Worm (Caenorhabditis elegans) whole organism, L4/young adult: ENCODE data around the gene Y68A4A.10.

Experiments used
- W03F9.2 ChIP-seq: fragments of 150-350 bp; optimal IDR thresholded peaks from 2 replicates; lab custom pipeline; 2014; ENCODE audit warnings: missing biosample characterization, missing genetic modification characterization
- dao-5 ChIP-seq: sonication (generic microtip); optimal IDR thresholded peaks from 2 replicates; lab custom pipeline; 2016; ENCODE audit warnings: missing genotype, missing genetic modification characterization, moderate library complexity, missing compliant biosample characterization
- him-1 ChIP-seq: sonication (generic microtip); optimal IDR thresholded peaks from 2 replicates; lab custom pipeline; 2016; ENCODE audit warnings: missing genotype, missing genetic modification reagents, missing genetic modification characterization, missing compliant biosample characterization

DNA sequence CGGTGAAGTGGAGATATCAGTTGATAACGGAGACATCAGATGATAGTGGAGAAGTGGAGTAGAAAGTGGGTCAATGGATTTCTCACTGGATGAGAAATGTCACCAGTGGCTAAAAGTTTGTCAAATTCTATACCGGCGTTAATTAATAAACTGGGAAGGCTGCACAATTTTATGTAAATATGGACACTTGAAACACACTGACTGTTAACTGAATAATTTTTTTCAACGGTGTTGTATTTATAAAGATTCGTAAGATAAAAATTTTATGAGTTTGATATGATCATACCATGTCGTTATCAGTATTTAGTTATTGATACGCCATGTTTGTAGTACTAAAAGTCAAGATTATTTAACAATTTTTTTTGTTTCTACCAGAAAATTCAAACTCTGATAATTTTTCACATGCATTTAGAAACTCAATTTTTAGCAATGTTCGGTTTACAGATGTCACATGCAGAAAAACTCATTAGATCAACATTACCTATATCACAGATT lies 42.5 kb upstream of the Y68A4A.10 start, which contains the start of gene F40D4.12:
- TF ChIP-seq him-1 (no peak), dao-5 (tag; lab: Kevin White, UChicago) (no peak), W03F9.2 (tag; lab: Kevin White, UChicago) (no peak)
